Worm (Caenorhabditis elegans): ENCODE measurements around the gene dml-1.

DNA sequence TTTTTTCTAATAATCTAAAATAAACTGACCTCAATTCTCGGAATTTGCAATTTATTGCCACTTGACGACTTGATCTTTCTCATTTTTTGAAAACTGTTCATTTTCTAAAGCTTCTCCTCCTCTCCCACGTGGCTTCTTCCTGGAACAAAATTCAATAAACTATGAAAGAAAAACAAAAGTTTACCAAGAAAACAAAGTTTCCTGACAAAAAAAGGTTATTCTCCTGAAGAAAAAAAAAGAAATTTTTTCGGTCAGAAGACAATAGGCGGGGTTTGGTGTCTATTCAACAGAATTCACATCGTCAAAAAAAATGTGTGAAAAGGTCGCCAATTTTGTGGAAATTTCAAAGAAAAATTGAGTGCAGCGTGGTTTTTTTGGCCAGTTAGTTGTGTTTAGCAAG lies 22.0 kb upstream of the dml-1 start, which contains the start of gene Y54G2A.16:
- TF ChIP-seq unc-62 (GFP tag; optimal IDR thresholded peaks at IDR 0.05) (no peak), zag-1 (tag; optimal IDR thresholded peaks at IDR 0.05) (no peak), snpc-4 (tag; optimal IDR thresholded peaks at IDR 0.05) (no peak), daf-12 (tag; optimal IDR thresholded peaks at IDR 0.05) (no peak), ZK546.5 (tag; optimal IDR thresholded peaks at IDR 0.05) (no peak), nhr-25 (tag; optimal IDR thresholded peaks at IDR 0.05) (no peak), nhr-12 (tag; optimal IDR thresholded peaks at IDR 0.05) (no peak), lin-15B (tag; optimal IDR thresholded peaks at IDR 0.05) (no peak), lin-39 (tag; optimal IDR thresholded peaks at IDR 0.05) (no peak), nhr-11 (tag; optimal IDR thresholded peaks at IDR 0.05) (no peak)
